Worm (Caenorhabditis elegans): Measurements from ENCODE around the gene F01F1.11.

The F01F1.11 gene

ce11 chrIII:5836261-5836660 is 35.4 kb downstream of the F01F1.11 start:
- TF ChIP-seq isw-1 (GFP tag; IDR thresholded peaks at IDR 0.05) (no peak), nhr-71 (tag; optimal IDR thresholded peaks at IDR 0.05) (peak; percentile 38), egl-27 (tag; optimal IDR thresholded peaks at IDR 0.05) (no peak), blmp-1 (tag; optimal IDR thresholded peaks at IDR 0.05) (no peak), nhr-85 (tag) (peak; percentile 80), pqm-1 (tag; optimal IDR thresholded peaks at IDR 0.05) (no peak), fkh-8 (tag; optimal IDR thresholded peaks at IDR 0.05) (no peak), lin-14 (GFP tag; optimal IDR thresholded peaks at IDR 0.05) (peak; percentile 55), ztf-11 (tag; optimal IDR thresholded peaks at IDR 0.05) (no peak), lsy-2 (tag; optimal IDR thresholded peaks at IDR 0.05) (no peak), sup-37 (GFP tag; optimal IDR thresholded peaks at IDR 0.05) (no peak), ama-1 (optimal IDR thresholded peaks at IDR 0.05) (peak; percentile 38), tlp-1 (tag; optimal IDR thresholded peaks at IDR 0.05) (no peak), mdl-1 (tag; optimal IDR thresholded peaks at IDR 0.05) (no peak), pag-3 (tag; optimal IDR thresholded peaks at IDR 0.05; ENCODE audit: borderline replicate concordance, insufficient read depth) (no peak), unc-86 (tag; optimal IDR thresholded peaks at IDR 0.05) (no peak), aly-2 (tag; optimal IDR thresholded peaks at IDR 0.05) (no peak), unc-98 (GFP tag; IDR thresholded peaks at IDR 0.05) (no peak), zag-1 (tag; optimal IDR thresholded peaks at IDR 0.05) (no peak), ceh-88 (GFP tag; IDR thresholded peaks at IDR 0.05) (no peak), nhr-84 (tag; optimal IDR thresholded peaks at IDR 0.05) (no peak), efl-1 (optimal IDR thresholded peaks at IDR 0.05) (no peak), efl-1 (GFP tag; optimal IDR thresholded peaks at IDR 0.05 in 1 of 2) (peak in 1 of 2 experiments; percentile 89), Y116A8C.19 (tag; optimal IDR thresholded peaks at IDR 0.05; ENCODE audit: borderline replicate concordance) (no peak), lin-15B (tag; optimal IDR thresholded peaks at IDR 0.05) (no peak), ces-1 (GFP tag; optimal IDR thresholded peaks at IDR 0.05) (no peak), lin-39 (tag; optimal IDR thresholded peaks at IDR 0.05) (no peak), hpl-2 (GFP tag; optimal IDR thresholded peaks at IDR 0.05) (no peak), vab-15 (tag; optimal IDR thresholded peaks at IDR 0.05) (no peak), ceh-82 (tag; optimal IDR thresholded peaks at IDR 0.05) (peak in 1 of 3 experiments; percentile 8), ceh-90 (tag; optimal IDR thresholded peaks at IDR 0.05) (no peak), irx-1 (tag; optimal IDR thresholded peaks at IDR 0.05) (no peak), sox-4 (tag; optimal IDR thresholded peaks at IDR 0.05) (no peak), nhr-20 (tag; optimal IDR thresholded peaks at IDR 0.05) (peak; percentile 16), grh-1 (GFP tag; IDR thresholded peaks at IDR 0.05) (no peak)

ce11 chrIII:5835163-5835871 is 36.4 kb downstream of the F01F1.11 start:
- TF ChIP-seq dsc-1 (tag; optimal IDR thresholded peaks at IDR 0.05) (no peak), nhr-47 (tag; optimal IDR thresholded peaks at IDR 0.05) (peak; percentile 11), pag-3 (tag; optimal IDR thresholded peaks at IDR 0.05; ENCODE audit: borderline replicate concordance, insufficient read depth) (no peak), unc-62 (GFP tag; optimal IDR thresholded peaks at IDR 0.05) (no peak), pqm-1 (tag; optimal IDR thresholded peaks at IDR 0.05) (no peak), nhr-85 (tag) (peak; percentile 72), elt-2 (tag; optimal IDR thresholded peaks at IDR 0.05) (peak; percentile 67), lin-13 (GFP tag; optimal IDR thresholded peaks at IDR 0.05) (no peak), nhr-71 (tag; optimal IDR thresholded peaks at IDR 0.05) (peak; percentile 31), snu-23 (GFP tag; optimal IDR thresholded peaks at IDR 0.05) (peak; percentile 44), swsn-7 (tag; optimal IDR thresholded peaks at IDR 0.05) (peak; percentile 13), mdl-1 (tag; optimal IDR thresholded peaks at IDR 0.05) (peak in 1 of 2 experiments; percentile 9), ama-1 (optimal IDR thresholded peaks at IDR 0.05) (no peak), efl-1 (optimal IDR thresholded peaks at IDR 0.05) (no peak), efl-1 (GFP tag; optimal IDR thresholded peaks at IDR 0.05 in 1 of 2) (peak in 1 of 2 experiments; percentile 67), vab-15 (tag; optimal IDR thresholded peaks at IDR 0.05) (peak; percentile 18), blmp-1 (tag; optimal IDR thresholded peaks at IDR 0.05) (peak; percentile 74), unc-130 (tag; optimal IDR thresholded peaks at IDR 0.05) (peak; percentile 39), lin-14 (GFP tag; optimal IDR thresholded peaks at IDR 0.05) (peak; percentile 47), C34B4.2 (tag; optimal IDR thresholded peaks at IDR 0.05) (no peak), nhr-90 (tag; optimal IDR thresholded peaks at IDR 0.05; ENCODE audit: poor library complexity) (peak; percentile 45), lsy-2 (tag; optimal IDR thresholded peaks at IDR 0.05) (peak in 1 of 2 experiments; percentile 41), elt-3 (tag; optimal IDR thresholded peaks at IDR 0.05) (peak in 5 of 6 experiments; percentile 71 to 99 (median 83)), nhr-20 (tag; optimal IDR thresholded peaks at IDR 0.05) (peak; percentile 41), snpc-4 (tag; optimal IDR thresholded peaks at IDR 0.05) (no peak), lin-35 (GFP tag; optimal IDR thresholded peaks at IDR 0.05) (peak in 1 of 2 experiments; percentile 63), rnt-1 (tag; optimal IDR thresholded peaks at IDR 0.05) (peak; percentile 58)
